Worm (Caenorhabditis elegans) whole organism, L2 larva: ENCODE data around the gene B0024.3.

Experiments used
- C34F6.9 ChIP-seq: fragments of 150-350 bp; optimal IDR thresholded peaks from 2 replicates; lab custom pipeline; 2014; ENCODE audit warnings: missing biosample characterization, missing genetic modification characterization
- F13H6.1 ChIP-seq: sonication (generic microtip); optimal IDR thresholded peaks from 2 replicates; lab custom pipeline; 2016; ENCODE audit warnings: missing genetic modification characterization, missing compliant biosample characterization
- R02D3.7 ChIP-seq: fragments of 150-350 bp; optimal IDR thresholded peaks from 2 replicates; lab custom pipeline; 2014; ENCODE audit warnings: missing biosample characterization, missing genetic modification characterization
- Y55F3AM.14 ChIP-seq: fragments of 200-800 bp; sonication (Bioruptor generic); optimal IDR thresholded peaks from 2 replicates; lab custom pipeline; 2018; ENCODE audit warnings: mild to moderate bottlenecking, missing genetic modification characterization, missing compliant biosample characterization
- ZK546.5 ChIP-seq: sonication (generic microtip); optimal IDR thresholded peaks from 2 replicates; lab custom pipeline; 2017; ENCODE audit warnings: missing biosample characterization, missing genetic modification characterization
- alr-1 ChIP-seq: fragments of 150-350 bp; optimal IDR thresholded peaks from 2 replicates; lab custom pipeline; 2014; ENCODE audit warnings: missing biosample characterization, missing genetic modification characterization
- aly-2 ChIP-seq: fragments of 150-350 bp; optimal IDR thresholded peaks from 2 replicates; lab custom pipeline; 2014; ENCODE audit warnings: missing biosample characterization, missing genetic modification characterization
- crh-2 ChIP-seq: sonication (generic microtip); optimal IDR thresholded peaks from 2 replicates; lab custom pipeline; 2017; ENCODE audit warnings: missing biosample characterization, missing genetic modification characterization
- elt-1 ChIP-seq: fragments of 150-350 bp; optimal IDR thresholded peaks from 2 replicates; lab custom pipeline; 2014; ENCODE audit warnings: missing biosample characterization, missing genetic modification characterization
- fos-1 ChIP-seq: fragments of 150-350 bp; optimal IDR thresholded peaks from 2 replicates; lab custom pipeline; 2014; ENCODE audit warnings: missing biosample characterization, missing genetic modification characterization
- lsy-2 ChIP-seq, 2 experiments: fragments of 150-350 bp in 1 of 2; sonication (generic microtip) in 1 of 2; optimal IDR thresholded peaks; 2 replicates each; lab custom pipeline; 2014 to 2017; ENCODE audit warnings: missing biosample characterization in 2 of 2, missing genetic modification characterization in 2 of 2
- mab-5 ChIP-seq: fragments of 150-350 bp; optimal IDR thresholded peaks from 2 replicates; lab custom pipeline; 2014; ENCODE audit warnings: missing biosample characterization, missing genetic modification characterization
- mdl-1 ChIP-seq, 2 experiments: fragments of 150-350 bp in 1 of 2; sonication (generic microtip) in 1 of 2; optimal IDR thresholded peaks; 2 replicates each; lab custom pipeline; 2017; ENCODE audit warnings: missing biosample characterization in 2 of 2, missing genetic modification characterization in 2 of 2
- nhr-12 ChIP-seq: fragments of 150-350 bp; optimal IDR thresholded peaks from 2 replicates; lab custom pipeline; 2014; ENCODE audit warnings: missing biosample characterization, missing genetic modification characterization
- nhr-129 ChIP-seq: fragments of 150-350 bp; optimal IDR thresholded peaks from 2 replicates; lab custom pipeline; 2014; ENCODE audit warnings: missing biosample characterization, missing genetic modification characterization
- nhr-21 ChIP-seq: fragments of 150-350 bp; optimal IDR thresholded peaks from 2 replicates; lab custom pipeline; 2014; ENCODE audit warnings: missing biosample characterization, missing genetic modification characterization
- nhr-23 ChIP-seq: fragments of 150-350 bp; optimal IDR thresholded peaks from 2 replicates; lab custom pipeline; 2014; ENCODE audit warnings: missing biosample characterization, missing genetic modification reagents, missing genetic modification characterization
- nhr-25 ChIP-seq: fragments of 150-350 bp; sonication (generic microtip); optimal IDR thresholded peaks from 3 replicates; lab custom pipeline; 2014; ENCODE audit warnings: missing biosample characterization, missing genetic modification characterization
- nhr-6 ChIP-seq: fragments of 150-350 bp; optimal IDR thresholded peaks from 2 replicates; lab custom pipeline; 2014; ENCODE audit warnings: missing biosample characterization, missing genetic modification characterization
- nhr-77 ChIP-seq: fragments of 150-350 bp; optimal IDR thresholded peaks from 2 replicates; lab custom pipeline; 2014; ENCODE audit warnings: missing biosample characterization, missing genetic modification characterization
- sem-4 ChIP-seq: fragments of 150-350 bp; optimal IDR thresholded peaks from 2 replicates; lab custom pipeline; 2014; ENCODE audit warnings: missing biosample characterization, missing genetic modification reagents, missing genetic modification characterization
- skn-1 ChIP-seq: sonication (generic microtip); optimal IDR thresholded peaks from 2 replicates; lab custom pipeline; 2017; ENCODE audit warnings: missing biosample characterization, missing genetic modification characterization
- sma-9 ChIP-seq, 2 experiments: fragments of 150-350 bp in 1 of 2; sonication (generic microtip) in 1 of 2; optimal IDR thresholded peaks; 2 replicates each; lab custom pipeline; 2014 to 2016; ENCODE audit warnings: missing genetic modification characterization in 2 of 2, mild to moderate bottlenecking in 1 of 2, missing biosample characterization in 1 of 2, missing compliant biosample characterization in 1 of 2, missing genetic modification reagents in 1 of 2, moderate library complexity in 1 of 2
- snpc-4 ChIP-seq: fragments of 150-350 bp; optimal IDR thresholded peaks from 2 replicates; lab custom pipeline; 2014; ENCODE audit warnings: missing biosample characterization, missing genetic modification characterization
- unc-39 ChIP-seq: fragments of 150-350 bp; optimal IDR thresholded peaks from 2 replicates; lab custom pipeline; 2014; ENCODE audit warnings: missing biosample characterization, missing genetic modification characterization
- unc-55 ChIP-seq: fragments of 150-350 bp; sonication (generic microtip); optimal IDR thresholded peaks from 3 replicates; lab custom pipeline; 2014; ENCODE audit warnings: missing biosample characterization, missing genetic modification reagents, missing genetic modification characterization
- unc-62 ChIP-seq: fragments of 150-350 bp; optimal IDR thresholded peaks from 2 replicates; lab custom pipeline; 2014; ENCODE audit warnings: missing biosample characterization, missing genetic modification reagents, missing genetic modification characterization
- ztf-1 ChIP-seq: fragments of 200-800 bp; sonication (Bioruptor generic); conservative IDR thresholded peaks from 2 replicates; pipeline ENCODE4 v1.3.6; 2022; ENCODE audit warnings: missing genetic modification characterization, missing compliant biosample characterization
- ztf-11 ChIP-seq: sonication (generic microtip); optimal IDR thresholded peaks from 2 replicates; lab custom pipeline; 2017; ENCODE audit warnings: missing biosample characterization, missing genetic modification characterization

Gene B0024.3

DNA sequence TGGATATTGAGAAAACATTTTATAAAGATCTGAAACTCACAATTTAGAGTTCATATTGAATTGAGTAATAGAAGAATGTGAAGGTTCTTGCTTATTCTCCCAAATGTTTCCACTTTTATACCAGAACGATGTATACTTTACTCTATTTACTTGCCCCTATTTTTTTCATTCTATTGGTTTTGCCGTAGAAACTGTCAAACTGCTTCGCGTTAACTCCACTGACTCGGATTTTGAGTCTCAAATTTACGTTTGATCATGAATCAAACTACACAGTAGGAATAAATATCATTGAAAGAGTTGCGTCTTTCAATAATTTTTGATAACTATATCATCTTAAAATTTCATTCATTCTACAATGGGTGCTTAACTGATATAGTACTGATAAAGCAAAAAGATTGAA is 47.5 kb upstream of the B0024.3 start, which contains the start of gene fipr-8:
Gene fipr-8, minus strand, starts transcription at position 101 of the 400 bp plus-strand sequence.
- TF ChIP-seq mab-5 (tag; lab: Kevin White, UChicago) (no peak), nhr-25 (tag; lab: Kevin White, UChicago) (no peak), R02D3.7 (tag; lab: Kevin White, UChicago) (no peak), ztf-1 (GFP tag; lab: Robert Waterston, UW) (no peak), nhr-6 (tag; lab: Kevin White, UChicago) (no peak)

- TF ChIP-seq unc-62 (GFP tag; lab: Kevin White, UChicago) (no peak), nhr-25 (tag; lab: Kevin White, UChicago) (no peak), unc-39 (tag; lab: Kevin White, UChicago) (no peak), ZK546.5 (no peak), sma-9 (GFP tag; optimal IDR thresholded peaks at IDR 0.05; lab: Kevin White, UChicago) (no peak), sma-9 (tag; optimal IDR thresholded peaks at IDR 0.05; lab: Kevin White, UChicago) (no peak), mdl-1 (tag; optimal IDR thresholded peaks at IDR 0.05; lab: Kevin White, UChicago) (no peak), elt-1 (tag; lab: Kevin White, UChicago) (no peak), nhr-23 (tag; lab: Kevin White, UChicago) (no peak), skn-1 (tag; lab: Kevin White, UChicago) (no peak)
Measured at ce11 chrV:10241121-10241803, 46.1 kb upstream of the B0024.3 start, which contains the start of the genes C12D8.21 and col-148. Gene C12D8.21, minus strand, starts transcription at chrV:10241188. Gene col-148, plus strand, starts transcription at chrV:10241753.

DNA sequence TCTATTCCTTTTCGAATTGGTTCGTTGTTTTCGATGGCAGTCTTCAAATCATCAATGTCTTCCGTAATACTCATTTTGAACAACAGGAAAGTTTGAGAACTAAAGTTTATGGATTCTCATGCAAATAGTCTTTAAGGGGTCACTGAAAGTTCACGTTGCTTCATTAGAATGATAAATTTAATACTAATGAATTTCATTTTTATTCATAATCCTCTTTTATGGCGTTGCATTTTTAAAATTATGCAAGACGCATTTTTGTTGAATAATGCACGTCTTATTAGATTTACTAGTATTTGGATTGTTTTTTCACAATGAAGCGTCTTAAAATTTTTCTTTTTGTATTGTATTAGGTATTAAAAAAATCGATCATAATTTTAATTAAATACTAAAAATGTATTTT is 44.3 kb upstream of the B0024.3 start, which contains the start of gene C12D8.9:
Gene C12D8.9, minus strand, starts transcription at position 101 of the 400 bp plus-strand sequence.
- TF ChIP-seq nhr-77 (tag; lab: Kevin White, UChicago) (no peak), lsy-2 (tag; optimal IDR thresholded peaks at IDR 0.05; lab: Kevin White, UChicago) (no peak), sem-4 (no peak), skn-1 (tag; lab: Kevin White, UChicago) (no peak), nhr-129 (no peak), nhr-12 (tag; lab: Kevin White, UChicago) (no peak), elt-1 (tag; lab: Kevin White, UChicago) (no peak), aly-2 (tag; lab: Kevin White, UChicago) (no peak), sma-9 (GFP tag; optimal IDR thresholded peaks at IDR 0.05; lab: Kevin White, UChicago) (no peak), sma-9 (tag; optimal IDR thresholded peaks at IDR 0.05; lab: Kevin White, UChicago) (no peak)

DNA sequence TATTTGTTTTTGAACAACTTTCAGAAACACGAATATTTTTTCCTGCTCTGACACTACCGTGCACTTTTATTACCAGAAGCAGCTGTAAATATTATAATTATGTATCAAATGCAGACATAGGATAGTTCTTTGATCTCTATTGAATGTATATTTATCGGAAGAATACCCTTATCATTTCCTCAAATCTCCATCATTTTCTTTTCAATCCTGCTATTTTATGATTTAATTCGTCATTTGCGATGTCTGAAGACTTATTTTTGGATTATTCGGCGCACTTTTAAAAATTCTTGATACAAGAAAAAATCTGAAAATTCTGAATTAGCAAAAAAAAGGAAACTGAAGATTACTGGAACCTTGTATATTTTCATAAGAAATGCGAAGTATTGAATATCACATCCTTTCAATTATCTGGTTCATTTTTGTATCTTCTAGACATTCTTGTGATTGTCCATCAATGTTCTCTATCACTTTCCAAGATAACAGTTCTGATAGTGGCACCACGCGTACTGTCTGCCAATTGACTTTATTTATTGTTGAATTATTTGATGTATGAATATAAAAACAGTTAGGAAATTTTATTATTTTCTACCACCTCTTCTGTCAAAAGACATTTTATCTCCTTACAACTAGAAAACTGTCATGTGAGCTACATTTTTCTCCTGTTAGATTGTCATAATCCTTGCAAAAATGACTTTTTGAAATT is 43.2 kb upstream of the B0024.3 start:
- TF ChIP-seq skn-1 (tag; lab: Kevin White, UChicago), result no peak
- peak; percentile 46 for TF ChIP-seq fos-1 (tag; lab: Kevin White, UChicago)
- TF ChIP-seq sma-9 (GFP tag; optimal IDR thresholded peaks at IDR 0.05; lab: Kevin White, UChicago), result peak; percentile 41
- TF ChIP-seq sma-9 (tag; optimal IDR thresholded peaks at IDR 0.05; lab: Kevin White, UChicago), result no peak
- TF ChIP-seq, all 48 proteins: peak for 2

DNA sequence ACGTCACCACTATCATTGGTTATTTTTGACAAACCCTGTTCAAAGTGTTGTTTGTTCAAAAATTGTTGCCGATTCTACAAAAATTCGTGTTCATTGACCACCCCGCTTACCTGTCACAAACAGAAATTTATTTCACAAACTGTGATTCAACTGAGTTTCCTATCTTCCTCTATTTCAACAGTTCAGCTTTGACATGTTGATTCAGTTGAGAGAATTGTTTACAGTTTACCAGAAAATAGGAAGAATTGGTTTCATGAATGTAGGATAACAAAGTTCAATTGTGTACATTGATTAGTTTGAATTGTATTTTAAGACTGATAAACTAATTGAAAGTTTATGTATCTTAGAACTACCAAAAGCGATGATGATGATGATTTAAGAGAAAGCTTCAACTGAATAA is 41.7 kb upstream of the B0024.3 start:
- TF ChIP-seq C34F6.9, result no peak
- TF ChIP-seq nhr-23 (tag; lab: Kevin White, UChicago), result no peak
- TF ChIP-seq snpc-4 (tag; lab: Kevin White, UChicago), result no peak
- TF ChIP-seq ztf-11, result no peak
- no peak for TF ChIP-seq Y55F3AM.14 (GFP tag; lab: Kevin White, UChicago)
- TF ChIP-seq F13H6.1 (tag; lab: Kevin White, UChicago), result no peak
- TF ChIP-seq unc-55 (GFP tag; lab: Kevin White, UChicago), result no peak
- no peak for TF ChIP-seq nhr-21 (tag; lab: Kevin White, UChicago)
- TF ChIP-seq alr-1, result no peak
- no peak for TF ChIP-seq crh-2 (tag; lab: Kevin White, UChicago)
- TF ChIP-seq sem-4, result no peak
- TF ChIP-seq nhr-12 (tag; lab: Kevin White, UChicago), result no peak
